Fruit fly (Drosophila melanogaster) whole organism, adult: ENCODE results near the gene gl.

Experiments
- CG1620 ChIP-seq: fragments of 200-800 bp; sonication (Bioruptor generic); optimal IDR thresholded peaks from 2 replicates; lab custom pipeline; 2016; ENCODE audit warnings: missing biosample characterization, missing genetic modification characterization
- CG5204 ChIP-seq: fragments of 200-800 bp; sonication (Bioruptor generic); optimal IDR thresholded peaks from 2 replicates; lab custom pipeline; 2016; ENCODE audit warnings: missing biosample characterization, missing genetic modification characterization
- CG7045 ChIP-seq: fragments of 200-800 bp; sonication (Bioruptor generic); optimal IDR thresholded peaks from 2 replicates; lab custom pipeline; 2017; ENCODE audit warnings: missing biosample characterization, mild to moderate bottlenecking, missing genetic modification characterization
- CG7101 ChIP-seq: fragments of 200-800 bp; sonication (Bioruptor generic); optimal IDR thresholded peaks from 2 replicates; lab custom pipeline; 2018; ENCODE audit warnings: missing biosample characterization, mild to moderate bottlenecking, missing genetic modification characterization, moderate library complexity
- Clk ChIP-seq: fragments of 200-800 bp; sonication (Bioruptor generic); optimal IDR thresholded peaks from 2 replicates; lab custom pipeline; 2017; ENCODE audit warnings: missing biosample characterization, missing genetic modification characterization
- Hr96 ChIP-seq: fragments of 200-800 bp; sonication (Bioruptor generic); optimal IDR thresholded peaks from 2 replicates; lab custom pipeline; 2016; ENCODE audit warnings: missing biosample characterization, missing genetic modification characterization
- Mnt ChIP-seq: fragments of 200-800 bp; sonication (Bioruptor generic); optimal IDR thresholded peaks from 2 replicates; lab custom pipeline; 2016; ENCODE audit warnings: missing biosample characterization, mild to moderate bottlenecking, missing genetic modification characterization
- cic ChIP-seq: fragments of 200-800 bp; sonication (Bioruptor generic); optimal IDR thresholded peaks from 2 replicates; lab custom pipeline; 2017; ENCODE audit warnings: missing biosample characterization, mild to moderate bottlenecking, missing genetic modification characterization, moderate library complexity
- kay ChIP-seq: fragments of 200-800 bp; sonication (Bioruptor generic); peaks from one replicate; lab custom pipeline; 2016; ENCODE audit warnings: missing biosample characterization, missing genetic modification characterization, borderline replicate concordance
- ovo ChIP-seq: fragments of 200-800 bp; sonication (Bioruptor generic); optimal IDR thresholded peaks from 2 replicates; lab custom pipeline; 2016; ENCODE audit warnings: missing biosample characterization, missing genetic modification characterization
- pad ChIP-seq: fragments of 200-800 bp; sonication (Bioruptor generic); optimal IDR thresholded peaks from 3 replicates; lab custom pipeline; 2017; ENCODE audit warnings: missing biosample characterization, missing genetic modification characterization, mild to moderate bottlenecking, moderate library complexity, missing genetic modification reagents
- tj ChIP-seq: fragments of 200-800 bp; sonication (Bioruptor generic); optimal IDR thresholded peaks from 3 replicates; lab custom pipeline; 2017; ENCODE audit warnings: missing biosample characterization, mild to moderate bottlenecking, missing genetic modification characterization, moderate library complexity
- toe ChIP-seq: fragments of 200-800 bp; sonication (Bioruptor generic); optimal IDR thresholded peaks from 2 replicates; lab custom pipeline; 2016; ENCODE audit warnings: missing biosample characterization, missing genetic modification characterization

- TF ChIP-seq CG7045: no peak
- TF ChIP-seq Clk (GFP tag; lab: Kevin White, UChicago): no peak
- TF ChIP-seq CG5204: no peak
- no peak for TF ChIP-seq toe (GFP tag; lab: Kevin White, UChicago)
- no peak for TF ChIP-seq Hr96
- TF ChIP-seq kay (GFP tag; lab: Kevin White, UChicago): no peak
- no peak for TF ChIP-seq pad (GFP tag; lab: Kevin White, UChicago)
- no peak for TF ChIP-seq Mnt (GFP tag; lab: Kevin White, UChicago)
- TF ChIP-seq cic (GFP tag; lab: Kevin White, UChicago): no peak
- no peak for TF ChIP-seq CG7101 (tag; lab: Kevin White, UChicago)
- no peak for TF ChIP-seq ovo (GFP tag; lab: Kevin White, UChicago)
- TF ChIP-seq CG1620 (GFP tag; lab: Kevin White, UChicago): no peak
- no peak for TF ChIP-seq tj (GFP tag; lab: Kevin White, UChicago)
Measured at dm6 chr3R:18394876-18395275, 22.3 kb upstream of the gl start.
